Worm (Caenorhabditis elegans): ENCODE results near the gene F28C10.1.
A peak's percentile ranks its signal among the peaks of the same experiment; 100 is the strongest.

The F28C10.1 gene

ce11 chrX:542807-543206 lies at the start of gene F28C10.1:
Gene F28C10.1, plus strand, starts transcription at chrX:543107.
- TF ChIP-seq mel-28 (tag; optimal IDR thresholded peaks at IDR 0.05; ENCODE audit: borderline replicate concordance) = no peak
- no peak for TF ChIP-seq F10E7.11 (tag; optimal IDR thresholded peaks at IDR 0.05)
- no peak for TF ChIP-seq K11D2.4 (GFP tag; IDR thresholded peaks at IDR 0.05)
- TF ChIP-seq madf-8 (GFP tag; conservative IDR thresholded peaks at IDR 0.05) = no peak
- no peak for TF ChIP-seq K12H6.12 (tag; optimal IDR thresholded peaks at IDR 0.05)
- no peak for TF ChIP-seq hmg-1.2 (GFP tag; IDR thresholded peaks at IDR 0.05)
- TF ChIP-seq gei-17 (GFP tag; optimal IDR thresholded peaks at IDR 0.05) = no peak
- no peak for TF ChIP-seq ets-4 (GFP tag; optimal IDR thresholded peaks at IDR 0.05)
- TF ChIP-seq madf-3 (GFP tag; IDR thresholded peaks at IDR 0.05) = no peak
- TF ChIP-seq nfya-2 (GFP tag; IDR thresholded peaks at IDR 0.05) = no peak
- no peak for TF ChIP-seq egl-44 (GFP tag; IDR thresholded peaks at IDR 0.05)
- no peak for TF ChIP-seq ceh-79 (tag; optimal IDR thresholded peaks at IDR 0.05)
- no peak for TF ChIP-seq nfyb-1 (GFP tag; IDR thresholded peaks at IDR 0.05)
- TF ChIP-seq attf-6 (GFP tag; IDR thresholded peaks at IDR 0.05) = no peak
- TF ChIP-seq unc-62 (GFP tag; optimal IDR thresholded peaks at IDR 0.05) = no peak
- no peak for TF ChIP-seq snpc-1.1 (tag; optimal IDR thresholded peaks at IDR 0.05; ENCODE audit: insufficient read depth)
- TF ChIP-seq pha-4 (tag; optimal IDR thresholded peaks at IDR 0.05) = no peak
- no peak for TF ChIP-seq ceh-58 (GFP tag; IDR thresholded peaks at IDR 0.05)
- TF ChIP-seq ceh-40 (GFP tag; IDR thresholded peaks at IDR 0.05) = no peak

- TF ChIP-seq lin-35 (GFP tag; optimal IDR thresholded peaks at IDR 0.05) = no peak
- TF ChIP-seq snpc-4 (GFP tag; optimal IDR thresholded peaks at IDR 0.05) = no peak
- TF ChIP-seq snpc-4 (tag; optimal IDR thresholded peaks at IDR 0.05) = peak in 2 of 4 experiments; percentile 61 to 78
- TF ChIP-seq D2030.7 (GFP tag; IDR thresholded peaks at IDR 0.05) = no peak
- TF ChIP-seq rcor-1 (GFP tag; IDR thresholded peaks at IDR 0.05) = no peak
- TF ChIP-seq C17E4.6 (GFP tag; IDR thresholded peaks at IDR 0.05) = no peak
- peak; percentile 22; the same call in 1 of the 2 replicates for TF ChIP-seq hmg-1.2 (GFP tag; IDR thresholded peaks at IDR 0.05)
- no peak for TF ChIP-seq dox-1 (GFP tag; IDR thresholded peaks at IDR 0.05)
- no peak for TF ChIP-seq T26A5.8 (tag; optimal IDR thresholded peaks at IDR 0.05)
- no peak for TF ChIP-seq lir-1 (GFP tag; conservative IDR thresholded peaks at IDR 0.05)
- TF ChIP-seq bed-2 (GFP tag; IDR thresholded peaks at IDR 0.05) = no peak
- no peak for TF ChIP-seq bed-1 (GFP tag; IDR thresholded peaks at IDR 0.05)
These were observed 46.1 kb upstream of the F28C10.1 start for ce11 chrX:496795-497194.

- no peak for TF ChIP-seq F49E8.2 (tag; optimal IDR thresholded peaks at IDR 0.05; ENCODE audit: insufficient read depth)
- no peak for TF ChIP-seq F37B4.10 (GFP tag; IDR thresholded peaks at IDR 0.05)
- TF ChIP-seq dpff-1 (tag; optimal IDR thresholded peaks at IDR 0.05) = no peak
- no peak for TF ChIP-seq nhr-90 (tag; optimal IDR thresholded peaks at IDR 0.05)
- no peak for TF ChIP-seq C06A6.2 (GFP tag; conservative IDR thresholded peaks at IDR 0.05)
- no peak for TF ChIP-seq lag-1 (GFP tag; IDR thresholded peaks at IDR 0.05)
These were observed 44.3 kb upstream of the F28C10.1 start for ce11 chrX:498640-499039.

Measured in whole organism, young adult.